Fruit fly (Drosophila melanogaster): Measurements from ENCODE around the gene Gycbeta100B.

Gycbeta100B gene

DNA sequence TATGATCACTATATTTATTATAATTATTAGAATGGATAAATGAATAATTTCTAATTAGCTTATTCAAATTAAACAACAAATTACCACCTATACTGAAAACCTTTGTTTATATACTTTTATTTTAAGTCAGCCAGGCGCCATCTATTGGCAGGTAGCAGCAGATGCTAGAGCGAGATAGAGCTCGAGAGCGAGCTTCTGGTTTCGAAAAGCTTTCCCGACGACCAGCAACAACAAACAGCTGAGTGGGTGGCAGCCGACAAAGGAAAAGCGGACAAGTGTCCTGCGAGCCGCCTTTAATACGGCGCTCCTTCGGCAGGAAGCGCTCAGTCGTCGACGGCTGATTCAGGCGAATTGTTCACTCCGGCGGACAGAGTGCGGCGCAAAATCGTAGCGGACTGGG lies at the start of gene Gycbeta100B:
Gycbeta100B (plus strand) TSS at position 337 of the 400 bp plus-strand sequence.
- TF ChIP-seq Pif1A (GFP tag; optimal IDR thresholded peaks at IDR 0.05), result peak; percentile 44
- peak; percentile 49 for TF ChIP-seq Ets98B (GFP tag; IDR thresholded peaks at IDR 0.05)
- peak; percentile 44 for TF ChIP-seq CG14655 (GFP tag; optimal IDR thresholded peaks at IDR 0.05)
- TF ChIP-seq CG13204 (GFP tag; optimal IDR thresholded peaks at IDR 0.05), result peak; percentile 8
- no peak for TF ChIP-seq CG17806 (tag; optimal IDR thresholded peaks at IDR 0.05)
- TF ChIP-seq EcR (GFP tag; optimal IDR thresholded peaks at IDR 0.05), result no peak
- TF ChIP-seq CG4496 (GFP tag; IDR thresholded peaks at IDR 0.05), result peak; percentile 78
- TF ChIP-seq CG8159 (tag; optimal IDR thresholded peaks at IDR 0.05), result peak; percentile 27
- peak; percentile 3 for TF ChIP-seq CG34367 (tag; optimal IDR thresholded peaks at IDR 0.05)
- TF ChIP-seq fd96Ca (GFP tag; IDR thresholded peaks at IDR 0.05), result peak; percentile 39; the same call in 1 of the 3 replicates
- TF ChIP-seq CG12605 (GFP tag; IDR thresholded peaks at IDR 0.05), result no peak

DNA sequence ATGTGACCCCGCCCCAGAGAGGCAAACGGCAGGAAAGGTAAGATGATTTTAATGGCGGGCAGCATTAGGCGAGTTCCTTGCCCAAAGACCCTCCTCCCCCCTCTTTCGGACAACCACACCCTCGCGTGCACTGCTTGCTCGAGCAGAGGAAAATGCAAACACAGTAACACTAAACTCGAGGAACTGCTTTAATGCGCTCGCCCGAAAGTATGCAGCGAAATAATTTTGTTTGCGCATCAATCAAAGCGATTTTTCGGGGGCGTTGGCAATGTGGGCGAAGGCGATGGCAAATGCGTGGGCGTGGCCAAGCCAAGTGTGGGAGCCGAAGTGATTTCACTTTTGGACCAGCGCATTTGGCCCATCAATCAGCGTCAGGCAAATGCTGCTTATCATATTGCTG lies 47.8 kb upstream of the Gycbeta100B start:
- no peak for TF ChIP-seq CG15710 (tag; optimal IDR thresholded peaks at IDR 0.05)
- TF ChIP-seq CG17806 (tag; optimal IDR thresholded peaks at IDR 0.05), result no peak
- no peak for TF ChIP-seq Ets98B (GFP tag; IDR thresholded peaks at IDR 0.05)
- TF ChIP-seq CG13204 (GFP tag; optimal IDR thresholded peaks at IDR 0.05), result no peak
- 0 out of 3 replicates have a peak, but pooled peaks have one; percentile 23 for TF ChIP-seq CG4496 (GFP tag; IDR thresholded peaks at IDR 0.05)

DNA sequence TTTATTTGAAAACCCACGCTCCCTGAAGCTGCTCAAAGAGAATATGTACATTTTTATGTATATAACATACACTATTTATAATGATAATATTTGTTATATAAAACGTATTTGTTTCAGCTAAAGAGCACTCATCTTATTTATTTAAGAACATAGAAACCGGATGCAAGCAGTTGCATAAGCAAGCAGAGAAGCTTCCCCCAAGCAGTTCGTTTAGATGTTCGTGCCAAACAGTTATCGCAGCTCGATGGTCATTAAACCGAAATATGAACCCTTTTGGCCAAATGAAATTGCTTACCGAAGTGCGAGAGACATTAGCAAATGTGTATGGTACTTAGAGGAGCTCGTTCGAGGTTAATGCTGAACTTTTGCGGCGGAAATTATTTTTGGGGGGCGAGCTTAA lies 44.2 kb upstream of the Gycbeta100B start:
- no peak for TF ChIP-seq CG32121 (GFP tag; IDR thresholded peaks at IDR 0.05)
- TF ChIP-seq Pif1A (GFP tag; optimal IDR thresholded peaks at IDR 0.05), result no peak
- no peak for TF ChIP-seq CG13204 (GFP tag; optimal IDR thresholded peaks at IDR 0.05)

DNA sequence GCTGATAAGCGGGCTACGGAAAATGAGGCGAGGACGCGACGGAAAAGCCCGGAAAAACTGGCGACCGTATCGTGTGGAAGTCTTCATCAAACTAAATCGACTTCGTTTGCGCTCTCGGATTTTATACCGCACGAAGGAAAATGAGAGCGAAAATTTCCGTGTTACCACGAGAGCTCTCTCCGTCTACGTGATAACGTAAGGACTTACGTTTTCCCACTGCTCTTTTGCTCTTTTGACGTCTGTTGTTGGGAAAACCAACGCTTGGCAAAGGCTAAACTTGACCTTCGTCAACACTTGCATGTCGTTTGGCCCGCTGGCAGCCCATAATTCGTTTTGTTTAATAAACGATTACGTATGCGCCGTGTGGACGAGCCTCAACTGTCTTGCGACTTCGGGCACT lies 37.0 kb upstream of the Gycbeta100B start, which contains the start of gene CG11317:
CG11317 (minus strand) TSS at position 101 of the 400 bp plus-strand sequence.
- TF ChIP-seq CG15710 (tag; optimal IDR thresholded peaks at IDR 0.05) (no peak), Ets98B (GFP tag; IDR thresholded peaks at IDR 0.05) (no peak), CG14655 (GFP tag; optimal IDR thresholded peaks at IDR 0.05) (no peak), CG8301 (tag; optimal IDR thresholded peaks at IDR 0.05) (no peak), CG32121 (GFP tag; IDR thresholded peaks at IDR 0.05) (no peak)

DNA sequence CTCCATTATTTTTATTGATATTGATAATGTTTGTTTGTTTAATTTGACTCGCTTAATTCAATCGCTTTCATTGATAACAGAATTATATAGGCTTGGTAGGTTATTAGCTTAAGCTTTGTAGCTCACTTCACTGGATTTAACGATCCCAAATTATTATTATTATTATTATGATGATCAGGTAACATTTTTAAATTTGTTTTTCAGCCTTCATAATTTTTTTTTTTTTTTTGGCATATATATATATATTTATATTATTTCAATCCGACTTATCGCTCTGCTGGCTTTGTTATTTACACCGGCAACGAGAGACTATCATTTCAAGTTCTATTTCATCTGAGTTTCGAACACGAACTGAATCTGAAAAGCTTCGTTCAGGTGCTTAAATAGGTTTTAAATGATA lies 33.1 kb upstream of the Gycbeta100B start, which contains the start of gene CG15553:
CG15553 (minus strand) TSS at position 101 of the 400 bp plus-strand sequence.
- TF ChIP-seq EcR (GFP tag; optimal IDR thresholded peaks at IDR 0.05), result no peak
- TF ChIP-seq CG34367 (tag; optimal IDR thresholded peaks at IDR 0.05), result no peak
- no peak for TF ChIP-seq CG17806 (tag; optimal IDR thresholded peaks at IDR 0.05)
- TF ChIP-seq CG8159 (tag; optimal IDR thresholded peaks at IDR 0.05), result no peak
- TF ChIP-seq Snoo (tag; optimal IDR thresholded peaks at IDR 0.05), result no peak
- TF ChIP-seq gl (tag; optimal IDR thresholded peaks at IDR 0.05), result no peak
- TF ChIP-seq fd96Ca (GFP tag; IDR thresholded peaks at IDR 0.05), result no peak
- TF ChIP-seq CG10348 (GFP tag; IDR thresholded peaks at IDR 0.05), result no peak
- TF ChIP-seq Pif1A (GFP tag; optimal IDR thresholded peaks at IDR 0.05), result no peak
- no peak for TF ChIP-seq rn (GFP tag; IDR thresholded peaks at IDR 0.05)
- no peak for TF ChIP-seq CG8301 (tag; optimal IDR thresholded peaks at IDR 0.05)
- no peak for TF ChIP-seq Pif1B (GFP tag; optimal IDR thresholded peaks at IDR 0.05)
- TF ChIP-seq CG13204 (GFP tag; optimal IDR thresholded peaks at IDR 0.05), result no peak
- no peak for TF ChIP-seq CG12605 (GFP tag; IDR thresholded peaks at IDR 0.05)

DNA sequence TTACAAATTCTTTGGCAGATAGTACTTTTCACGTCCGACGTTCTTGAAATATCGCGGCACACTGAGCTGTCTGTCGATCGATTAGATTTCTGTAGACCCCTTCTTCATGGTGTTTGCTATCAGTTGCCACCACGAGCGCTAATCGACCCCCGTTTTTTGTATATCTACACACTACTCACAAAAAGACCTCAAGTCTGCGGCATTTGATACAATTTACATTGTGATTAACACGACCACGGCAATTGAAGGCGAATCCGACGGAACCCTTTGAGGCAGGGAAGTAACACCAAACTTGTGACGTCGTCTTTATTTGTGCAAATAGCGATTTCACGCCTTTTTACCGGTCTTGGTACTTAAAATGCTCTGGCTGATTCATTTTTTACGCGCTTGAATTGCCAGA lies 25.1 kb upstream of the Gycbeta100B start, which contains the start of gene Mayo:
Mayo (minus strand) TSS at position 66 of the 400 bp plus-strand sequence.
- TF ChIP-seq Pif1A (GFP tag; optimal IDR thresholded peaks at IDR 0.05) (no peak), CG8301 (tag; optimal IDR thresholded peaks at IDR 0.05) (no peak), CG10348 (GFP tag; IDR thresholded peaks at IDR 0.05) (no peak), Snoo (tag; optimal IDR thresholded peaks at IDR 0.05) (no peak), Pif1B (GFP tag; optimal IDR thresholded peaks at IDR 0.05) (no peak)

DNA sequence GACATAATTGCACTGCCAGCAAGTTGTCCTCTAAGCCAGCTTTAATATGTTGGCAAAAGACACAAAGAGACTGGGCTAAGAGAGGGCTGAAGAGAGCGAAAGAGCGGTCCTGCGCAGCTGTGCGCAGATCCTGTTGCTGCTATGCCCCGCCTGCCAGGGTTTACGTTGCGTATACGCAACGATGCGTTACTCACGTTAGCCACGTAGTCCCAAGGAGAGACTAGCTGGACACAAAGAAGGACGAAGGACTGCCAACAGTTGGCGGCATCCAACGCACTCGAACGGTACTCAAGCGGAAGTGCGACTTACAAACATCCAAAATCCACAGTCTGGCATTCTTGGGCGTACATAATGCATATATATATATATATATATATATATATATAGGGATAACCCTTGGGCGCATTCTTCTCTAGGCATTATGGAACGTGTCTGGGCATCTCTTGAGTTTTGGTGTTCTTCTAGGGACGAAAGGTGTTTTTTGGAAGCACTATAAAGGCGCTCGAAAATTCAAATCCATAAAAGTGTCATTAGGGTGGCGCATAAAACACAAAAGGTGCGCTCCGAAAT lies 14.3 kb upstream of the Gycbeta100B start:
- TF ChIP-seq Pif1A (GFP tag; optimal IDR thresholded peaks at IDR 0.05) (no peak), CG17806 (tag; optimal IDR thresholded peaks at IDR 0.05) (no peak), rn (GFP tag; IDR thresholded peaks at IDR 0.05) (no peak), CG4496 (GFP tag; IDR thresholded peaks at IDR 0.05) (no peak), CG34367 (tag; optimal IDR thresholded peaks at IDR 0.05) (no peak), Pif1B (GFP tag; optimal IDR thresholded peaks at IDR 0.05) (no peak)

DNA sequence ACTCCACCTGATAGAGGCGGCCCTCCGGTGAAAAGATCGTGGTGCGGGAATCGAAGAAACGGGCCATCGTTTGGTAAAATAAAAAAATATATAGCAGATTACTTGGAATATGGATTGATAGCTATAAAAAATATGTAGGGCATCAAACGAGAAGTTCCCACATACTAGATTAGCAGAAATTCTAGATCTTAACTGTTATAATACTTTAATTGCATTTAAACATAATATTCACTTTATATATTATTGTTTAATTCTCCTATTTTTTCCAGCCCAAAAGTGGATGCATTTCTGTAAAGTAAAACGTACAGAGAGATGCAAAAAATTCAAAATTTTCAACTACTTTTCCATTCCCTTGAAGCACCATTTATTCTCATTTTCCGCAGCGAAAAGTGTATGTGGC lies 10.9 kb upstream of the Gycbeta100B start, which contains the start of gene Prosalpha3T:
Prosalpha3T (minus strand) TSS at position 101 of the 400 bp plus-strand sequence.
- TF ChIP-seq CG14655 (GFP tag; optimal IDR thresholded peaks at IDR 0.05) (no peak), CG9948 (tag; optimal IDR thresholded peaks at IDR 0.05) (no peak), D1 (tag; optimal IDR thresholded peaks at IDR 0.05) (no peak), CG15710 (tag; optimal IDR thresholded peaks at IDR 0.05) (no peak), CG8301 (tag; optimal IDR thresholded peaks at IDR 0.05) (no peak), CG8159 (tag; optimal IDR thresholded peaks at IDR 0.05) (no peak), CG4496 (GFP tag; IDR thresholded peaks at IDR 0.05) (no peak), CG34367 (tag; optimal IDR thresholded peaks at IDR 0.05) (no peak), Pif1B (GFP tag; optimal IDR thresholded peaks at IDR 0.05) (no peak), CG32121 (GFP tag; IDR thresholded peaks at IDR 0.05) (no peak), CG10348 (GFP tag; IDR thresholded peaks at IDR 0.05) (no peak), gl (tag; optimal IDR thresholded peaks at IDR 0.05) (no peak), EcR (GFP tag; optimal IDR thresholded peaks at IDR 0.05) (no peak), fd96Ca (GFP tag; IDR thresholded peaks at IDR 0.05) (no peak), Snoo (tag; optimal IDR thresholded peaks at IDR 0.05) (no peak), CG12605 (GFP tag; IDR thresholded peaks at IDR 0.05) (no peak), Pif1A (GFP tag; optimal IDR thresholded peaks at IDR 0.05) (no peak)

Measured in whole organism, pupa.